Fruit fly (Drosophila melanogaster): ENCODE data around the gene CG13083.

The CG13083 gene

dm6 chr2L:19528308-19528707, 41.0 kb downstream of the CG13083 start (continued):
- peak; percentile 98 for TF ChIP-seq schlank (tag; optimal IDR thresholded peaks at IDR 0.05)
- peak; percentile 93 for TF ChIP-seq CG12219 (GFP tag; optimal IDR thresholded peaks at IDR 0.05)
- peak; percentile 97 for TF ChIP-seq CG14441 (GFP tag; IDR thresholded peaks at IDR 0.05)
- peak; percentile 61 for TF ChIP-seq wek (GFP tag; optimal IDR thresholded peaks at IDR 0.05)
- peak; percentile 74 for TF ChIP-seq YL-1 (GFP tag; optimal IDR thresholded peaks at IDR 0.05)
- TF ChIP-seq CG4424 (GFP tag; optimal IDR thresholded peaks at IDR 0.05): peak; percentile 86
- TF ChIP-seq Gsc (GFP tag; IDR thresholded peaks at IDR 0.05): peak; percentile 66
- peak; percentile 99 for TF ChIP-seq Hmr (GFP tag; optimal IDR thresholded peaks at IDR 0.05)
- TF ChIP-seq gt (GFP tag; IDR thresholded peaks at IDR 0.05): peak; percentile 65
- TF ChIP-seq twi (tag; optimal IDR thresholded peaks at IDR 0.05): peak; percentile 74
- TF ChIP-seq Chrac-16 (GFP tag; optimal IDR thresholded peaks at IDR 0.05): peak; percentile 91
- peak; percentile 84 for TF ChIP-seq ttk (GFP tag; IDR thresholded peaks at IDR 0.05)
- peak; percentile 51 for TF ChIP-seq CG10565 (GFP tag; optimal IDR thresholded peaks at IDR 0.05)
- peak; percentile 80 for TF ChIP-seq Nf-YC (tag; optimal IDR thresholded peaks at IDR 0.05)
- TF ChIP-seq CG12391 (tag; optimal IDR thresholded peaks at IDR 0.05): peak; percentile 97
- TF ChIP-seq CG10366 (GFP tag; IDR thresholded peaks at IDR 0.05): peak; percentile 97
- TF ChIP-seq usp (GFP tag; optimal IDR thresholded peaks at IDR 0.05): no peak
- peak; percentile 97 for TF ChIP-seq zfh2 (GFP tag; optimal IDR thresholded peaks at IDR 0.05)
- peak; percentile 99 for TF ChIP-seq lilli (GFP tag; optimal IDR thresholded peaks at IDR 0.05)
- TF ChIP-seq HLH3B (GFP tag; IDR thresholded peaks at IDR 0.05): peak; percentile 95
- peak; percentile 24 for TF ChIP-seq CG8290 (GFP tag; optimal IDR thresholded peaks at IDR 0.05)
- peak in 1 of 2 experiments; percentile 97 for TF ChIP-seq CG8290 (tag; optimal IDR thresholded peaks at IDR 0.05)
- peak; percentile 83 for TF ChIP-seq CG18262 (tag; optimal IDR thresholded peaks at IDR 0.05)
- peak; percentile 81 for TF ChIP-seq CG5953 (GFP tag; IDR thresholded peaks at IDR 0.05)
- peak; percentile 97 for TF ChIP-seq seq (GFP tag; IDR thresholded peaks at IDR 0.05)
- TF ChIP-seq CG10267 (tag; optimal IDR thresholded peaks at IDR 0.05): peak; percentile 86
- no peak for TF ChIP-seq CG34224 (GFP tag; IDR thresholded peaks at IDR 0.05; ENCODE audit: partially characterized antibody)
- peak; percentile 94 for TF ChIP-seq CG13775 (GFP tag; optimal IDR thresholded peaks at IDR 0.05)
- peak; percentile 94 for TF ChIP-seq CG31224 (GFP tag; IDR thresholded peaks at IDR 0.05)
- peak; percentile 82 for TF ChIP-seq pb (GFP tag; optimal IDR thresholded peaks at IDR 0.05)
- TF ChIP-seq CG12104 (GFP tag; optimal IDR thresholded peaks at IDR 0.05): peak; percentile 91
- TF ChIP-seq bab2 (GFP tag; optimal IDR thresholded peaks at IDR 0.05): peak; percentile 97
- TF ChIP-seq CG8478 (optimal IDR thresholded peaks at IDR 0.05): no peak
- TF ChIP-seq Nf-YB (GFP tag; optimal IDR thresholded peaks at IDR 0.05): peak; percentile 82
- TF ChIP-seq trem (tag; optimal IDR thresholded peaks at IDR 0.05): peak; percentile 50
- TF ChIP-seq Usf (GFP tag; optimal IDR thresholded peaks at IDR 0.05): peak; percentile 94
- peak; percentile 84 for TF ChIP-seq corto (GFP tag; optimal IDR thresholded peaks at IDR 0.05)
- TF ChIP-seq Dad (GFP tag; optimal IDR thresholded peaks at IDR 0.05): peak; percentile 86
- no peak for TF ChIP-seq CG2129 (GFP tag; IDR thresholded peaks at IDR 0.05; ENCODE audit: partially characterized antibody)
- TF ChIP-seq CG34376 (GFP tag; optimal IDR thresholded peaks at IDR 0.05): peak; percentile 98
- TF ChIP-seq pfk (GFP tag; optimal IDR thresholded peaks at IDR 0.05): peak; percentile 14
- TF ChIP-seq CG2116 (GFP tag; optimal IDR thresholded peaks at IDR 0.05): peak; percentile 70
- peak; percentile 58 for TF ChIP-seq CG4707 (GFP tag; optimal IDR thresholded peaks at IDR 0.05)
- TF ChIP-seq lbe (GFP tag; optimal IDR thresholded peaks at IDR 0.05): peak; percentile 75
- TF ChIP-seq CG3847 (GFP tag; IDR thresholded peaks at IDR 0.05): peak; percentile 98
- TF ChIP-seq en (GFP tag; optimal IDR thresholded peaks at IDR 0.05): peak; percentile 26
- TF ChIP-seq knrl (GFP tag; IDR thresholded peaks at IDR 0.05; ENCODE audit: partially characterized antibody): no peak
- TF ChIP-seq Rx (GFP tag; IDR thresholded peaks at IDR 0.05): peak; percentile 88
- TF ChIP-seq tx (GFP tag; optimal IDR thresholded peaks at IDR 0.05): peak; percentile 93
- peak; percentile 87 for TF ChIP-seq Vsx1 (GFP tag; optimal IDR thresholded peaks at IDR 0.05)
- TF ChIP-seq Dip2 (GFP tag; IDR thresholded peaks at IDR 0.05): peak; percentile 21; the same call in 1 of the 2 replicates
- TF ChIP-seq kay (GFP tag; optimal IDR thresholded peaks at IDR 0.05): peak; percentile 94

All from whole organism, embryonic.